Worm (Caenorhabditis elegans): ENCODE data around the gene metl-13.

DNA sequence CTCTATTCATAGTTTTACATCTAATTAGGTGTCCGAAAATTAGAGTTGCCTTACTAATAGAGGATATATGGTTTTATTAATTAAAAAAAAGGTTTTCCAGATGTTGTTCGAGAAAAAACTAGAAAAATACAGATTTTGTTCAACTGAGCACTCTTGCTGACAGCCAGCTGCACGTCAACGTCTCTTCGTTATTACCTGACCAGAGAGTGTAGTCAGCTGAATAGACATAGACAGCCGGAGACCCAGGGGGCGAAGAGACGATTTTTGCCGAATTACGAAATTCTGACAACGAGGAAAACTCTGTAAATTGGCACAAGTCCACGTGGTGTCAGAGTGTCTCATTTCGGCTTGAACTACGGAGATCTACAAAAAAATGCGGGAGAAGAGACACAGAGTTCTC, 16.3 kb upstream of the metl-13 start:
- TF ChIP-seq ceh-44 (GFP tag; IDR thresholded peaks at IDR 0.05) = no peak
- no peak for TF ChIP-seq nhr-25 (tag; optimal IDR thresholded peaks at IDR 0.05; ENCODE audit: borderline replicate concordance, insufficient read depth)
- TF ChIP-seq T26A8.4 (GFP tag; IDR thresholded peaks at IDR 0.05) = no peak
- peak; percentile 54 for TF ChIP-seq lin-38 (GFP tag; IDR thresholded peaks at IDR 0.05)
- no peak for TF ChIP-seq snpc-4 (tag; optimal IDR thresholded peaks at IDR 0.05)
- TF ChIP-seq dve-1 (tag; optimal IDR thresholded peaks at IDR 0.05; ENCODE audit: insufficient read depth) = peak; percentile 28
- TF ChIP-seq nhr-77 (tag; optimal IDR thresholded peaks at IDR 0.05) = no peak
- no peak for TF ChIP-seq lin-39 (tag; optimal IDR thresholded peaks at IDR 0.05)
- TF ChIP-seq F49E8.2 (tag; optimal IDR thresholded peaks at IDR 0.05; ENCODE audit: borderline replicate concordance) = no peak
- no peak for TF ChIP-seq lin-15B (tag; optimal IDR thresholded peaks at IDR 0.05)
- TF ChIP-seq pha-4 (GFP tag; IDR thresholded peaks at IDR 0.05) = peak; percentile 52; the same call in 1 of the 2 replicates
- TF ChIP-seq pha-4 (tag; optimal IDR thresholded peaks at IDR 0.05) = no peak

Data from whole organism, L4 larva.